Worm (Caenorhabditis elegans): ENCODE measurements around the gene R05A10.3.

Gene R05A10.3

DNA sequence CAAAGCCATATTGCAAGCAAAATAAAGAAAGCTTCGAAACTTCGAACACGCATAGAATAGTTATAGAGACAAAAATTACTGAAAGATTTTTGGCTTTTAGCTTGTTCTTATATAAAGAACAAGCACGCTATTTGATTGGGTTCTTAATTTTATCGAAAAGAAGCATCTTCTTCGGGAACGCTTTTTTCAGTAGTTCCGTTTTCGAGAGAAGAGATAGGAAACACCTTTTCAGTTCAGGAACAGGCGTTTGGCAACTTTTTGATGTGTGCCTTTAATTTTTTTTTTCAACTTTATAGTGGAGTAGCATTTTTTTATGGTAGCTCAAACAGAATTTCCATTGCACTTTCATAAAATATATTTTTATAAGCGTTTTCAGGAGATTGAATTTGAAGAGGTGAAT is 13.5 kb downstream of the R05A10.3 start, which contains the start of gene R05A10.7:
TSS of gene R05A10.7 (minus strand) at position 101 of the 400 bp plus-strand sequence.
- TF ChIP-seq dpl-1 (GFP tag; optimal IDR thresholded peaks at IDR 0.05) (no peak), tbx-2 (tag; optimal IDR thresholded peaks at IDR 0.05) (no peak), ztf-11 (tag; optimal IDR thresholded peaks at IDR 0.05) (no peak), nhr-90 (tag; optimal IDR thresholded peaks at IDR 0.05; ENCODE audit: poor library complexity) (no peak), isw-1 (GFP tag; IDR thresholded peaks at IDR 0.05) (no peak), xbp-1 (tag; optimal IDR thresholded peaks at IDR 0.05) (no peak), zip-4 (GFP tag; optimal IDR thresholded peaks at IDR 0.05) (no peak), nhr-12 (tag; optimal IDR thresholded peaks at IDR 0.05) (no peak), lin-13 (GFP tag; optimal IDR thresholded peaks at IDR 0.05) (no peak), lin-15B (tag; optimal IDR thresholded peaks at IDR 0.05) (no peak), ama-1 (optimal IDR thresholded peaks at IDR 0.05) (no peak), mef-2 (tag; optimal IDR thresholded peaks at IDR 0.05) (no peak), grh-1 (GFP tag; IDR thresholded peaks at IDR 0.05) (no peak), fkh-4 (tag; optimal IDR thresholded peaks at IDR 0.05; ENCODE audit: borderline replicate concordance) (no peak), pax-3 (tag; optimal IDR thresholded peaks at IDR 0.05) (no peak), unc-30 (tag; optimal IDR thresholded peaks at IDR 0.05) (no peak), rnt-1 (tag; optimal IDR thresholded peaks at IDR 0.05) (no peak), unc-130 (tag; optimal IDR thresholded peaks at IDR 0.05) (no peak), lin-35 (GFP tag; optimal IDR thresholded peaks at IDR 0.05) (no peak)

DNA sequence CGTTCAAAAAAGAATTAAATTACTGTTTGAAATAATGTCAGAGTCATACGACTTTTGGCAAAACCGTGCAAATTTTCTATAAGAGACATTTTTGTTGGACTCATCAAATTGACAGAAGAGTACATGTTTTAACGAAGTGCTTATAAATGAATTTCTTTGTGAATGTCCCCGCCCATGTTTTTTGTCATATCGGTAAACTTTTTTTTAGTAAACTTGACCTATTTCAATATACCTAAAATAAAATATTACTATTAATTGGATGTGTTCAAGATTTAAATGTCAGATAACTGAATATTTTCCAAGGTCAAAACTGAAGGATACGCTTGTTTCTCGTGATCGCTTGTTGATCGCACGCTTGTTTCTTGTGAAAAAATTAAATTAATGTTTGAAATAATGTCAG is 18.2 kb downstream of the R05A10.3 start, which contains the start of gene R05A10.8:
TSS of gene R05A10.8 (minus strand) at position 101 of the 400 bp plus-strand sequence.
- TF ChIP-seq nhr-20 (tag; optimal IDR thresholded peaks at IDR 0.05), result no peak
- no peak for TF ChIP-seq fkh-4 (tag; optimal IDR thresholded peaks at IDR 0.05; ENCODE audit: borderline replicate concordance)
- no peak for TF ChIP-seq ces-1 (GFP tag; optimal IDR thresholded peaks at IDR 0.05)
- no peak for TF ChIP-seq aly-2 (tag; optimal IDR thresholded peaks at IDR 0.05)
- no peak for TF ChIP-seq nhr-90 (tag; optimal IDR thresholded peaks at IDR 0.05; ENCODE audit: poor library complexity)
- no peak for TF ChIP-seq mef-2 (tag; optimal IDR thresholded peaks at IDR 0.05)

DNA sequence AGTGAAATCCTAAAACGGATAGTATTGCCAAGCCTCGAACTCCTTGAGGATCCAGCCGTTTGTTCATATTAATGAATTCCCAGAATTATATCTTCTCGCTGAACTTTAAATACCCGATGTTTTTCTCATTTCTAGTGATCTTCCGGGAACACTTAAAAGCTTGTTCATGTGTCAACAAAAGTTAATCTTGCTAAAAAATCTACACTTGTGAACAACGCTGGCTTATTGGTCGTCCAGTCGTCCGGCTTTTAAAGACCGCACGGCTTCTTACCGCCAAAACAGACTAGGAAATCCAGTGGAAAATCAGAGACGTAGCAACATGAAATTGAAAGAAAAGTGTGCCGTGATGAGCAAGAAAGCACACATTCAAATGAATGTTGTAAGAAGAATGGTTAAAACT is 23.0 kb downstream of the R05A10.3 start, which contains the start of gene oac-38:
TSS of gene oac-38 (minus strand) at position 101 of the 400 bp plus-strand sequence.
- no peak for TF ChIP-seq efl-1 (optimal IDR thresholded peaks at IDR 0.05)
- TF ChIP-seq efl-1 (GFP tag; optimal IDR thresholded peaks at IDR 0.05 in 1 of 2), result peak in 1 of 2 experiments; percentile 16
- no peak for TF ChIP-seq unc-62 (GFP tag; optimal IDR thresholded peaks at IDR 0.05)

DNA sequence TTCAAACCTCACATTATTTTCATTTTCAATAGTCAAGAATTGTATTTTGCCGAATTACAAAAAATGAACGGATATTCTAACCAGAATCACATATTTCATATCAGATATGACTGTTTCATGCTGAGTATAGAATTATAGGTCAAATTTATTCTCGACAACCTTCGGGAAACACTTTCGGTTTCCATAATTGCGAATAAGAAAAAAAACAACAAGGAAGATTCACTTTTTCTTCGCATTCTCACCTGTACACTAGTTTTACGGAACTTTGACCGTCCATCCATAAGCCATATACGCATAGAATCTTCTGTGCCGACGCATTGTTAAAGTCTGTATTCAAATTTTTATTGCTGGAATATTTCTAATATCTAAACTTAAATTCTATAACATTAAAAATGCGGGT is 30.7 kb downstream of the R05A10.3 start, which contains the start of gene oac-37:
TSS of gene oac-37 (plus strand) at position 301 of the 400 bp plus-strand sequence.
- TF ChIP-seq ceh-8 (GFP tag; optimal IDR thresholded peaks at IDR 0.05) (no peak), ceh-63 (GFP tag; optimal IDR thresholded peaks at IDR 0.05) (no peak), snpc-4 (tag; optimal IDR thresholded peaks at IDR 0.05) (no peak), lin-39 (tag; optimal IDR thresholded peaks at IDR 0.05) (no peak)

DNA sequence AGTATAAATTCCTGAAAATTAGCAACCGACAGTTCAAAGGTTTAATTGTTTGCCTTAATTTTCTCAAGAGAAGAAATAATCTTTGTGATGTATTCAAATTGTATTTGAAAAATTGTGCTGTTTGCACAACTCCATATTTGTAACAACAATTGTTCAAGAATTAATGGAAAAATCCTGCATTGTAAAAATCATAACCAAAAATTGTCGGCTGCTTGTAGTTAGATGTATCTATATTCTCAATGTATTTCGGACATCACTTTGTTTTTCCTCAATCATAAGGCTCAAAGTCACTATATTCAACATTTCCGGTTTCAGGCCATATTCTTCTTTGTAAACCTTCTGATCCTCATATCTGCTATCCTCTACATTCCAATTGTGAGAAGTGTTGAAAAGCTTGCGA is 33.2 kb downstream of the R05A10.3 start:
- TF ChIP-seq efl-1 (optimal IDR thresholded peaks at IDR 0.05) (no peak), efl-1 (GFP tag; optimal IDR thresholded peaks at IDR 0.05 in 1 of 2) (peak in 1 of 2 experiments; percentile 17), egl-27 (tag; optimal IDR thresholded peaks at IDR 0.05) (no peak), ceh-8 (GFP tag; optimal IDR thresholded peaks at IDR 0.05) (no peak), tbx-2 (tag; optimal IDR thresholded peaks at IDR 0.05) (no peak), zip-4 (GFP tag; optimal IDR thresholded peaks at IDR 0.05) (no peak)

DNA sequence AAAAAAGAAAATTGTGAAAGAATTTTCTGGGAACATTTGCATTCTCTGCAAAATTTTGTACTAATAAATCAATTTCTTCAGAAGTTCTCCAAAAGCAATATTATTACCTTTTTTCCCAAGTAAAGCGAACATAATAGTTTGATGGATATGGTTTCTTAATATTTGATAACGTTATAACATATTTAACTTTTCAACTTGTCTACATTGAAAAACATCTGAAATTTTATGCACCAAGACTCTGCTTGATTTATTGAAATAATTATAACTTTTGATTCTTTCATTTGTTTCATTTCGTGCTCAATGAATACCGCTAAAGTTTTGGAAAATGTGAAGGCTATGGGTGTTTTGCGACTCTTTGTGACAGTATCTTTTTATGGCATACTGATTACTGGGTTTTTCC is 39.2 kb downstream of the R05A10.3 start, which contains the start of gene srz-31:
TSS of gene srz-31 (plus strand) at position 301 of the 400 bp plus-strand sequence.
- TF ChIP-seq egl-13 (tag; optimal IDR thresholded peaks at IDR 0.05), result no peak

Measured in whole organism, L1 larva.